Worm (Caenorhabditis elegans) whole organism, young adult: ENCODE results near the gene apd-3.

Experiments
- Y56A3A.18 ChIP-seq: fragments of 200-800 bp; sonication (Bioruptor generic); IDR thresholded peaks from 2 replicates; pipeline ENCODE4 v1.3.6; 2022; ENCODE audit warnings: missing genetic modification reagents, missing genetic modification characterization, missing compliant biosample characterization
- ceh-100 ChIP-seq: fragments of 200-800 bp; sonication (Bioruptor generic); IDR thresholded peaks from 2 replicates; pipeline ENCODE4 v1.3.6; 2022; ENCODE audit warnings: missing genetic modification reagents, missing genetic modification characterization, missing compliant biosample characterization
- madf-8 ChIP-seq: fragments of 200-800 bp; sonication (Bioruptor generic); conservative IDR thresholded peaks from 2 replicates; pipeline ENCODE4 v1.3.6; 2022; ENCODE audit warnings: missing genetic modification reagents, missing genetic modification characterization, missing compliant biosample characterization
- unc-130 ChIP-seq: sonication (generic microtip); optimal IDR thresholded peaks from 2 replicates; lab custom pipeline; 2016; ENCODE audit warnings: missing genetic modification reagents, missing genetic modification characterization, missing compliant biosample characterization

DNA sequence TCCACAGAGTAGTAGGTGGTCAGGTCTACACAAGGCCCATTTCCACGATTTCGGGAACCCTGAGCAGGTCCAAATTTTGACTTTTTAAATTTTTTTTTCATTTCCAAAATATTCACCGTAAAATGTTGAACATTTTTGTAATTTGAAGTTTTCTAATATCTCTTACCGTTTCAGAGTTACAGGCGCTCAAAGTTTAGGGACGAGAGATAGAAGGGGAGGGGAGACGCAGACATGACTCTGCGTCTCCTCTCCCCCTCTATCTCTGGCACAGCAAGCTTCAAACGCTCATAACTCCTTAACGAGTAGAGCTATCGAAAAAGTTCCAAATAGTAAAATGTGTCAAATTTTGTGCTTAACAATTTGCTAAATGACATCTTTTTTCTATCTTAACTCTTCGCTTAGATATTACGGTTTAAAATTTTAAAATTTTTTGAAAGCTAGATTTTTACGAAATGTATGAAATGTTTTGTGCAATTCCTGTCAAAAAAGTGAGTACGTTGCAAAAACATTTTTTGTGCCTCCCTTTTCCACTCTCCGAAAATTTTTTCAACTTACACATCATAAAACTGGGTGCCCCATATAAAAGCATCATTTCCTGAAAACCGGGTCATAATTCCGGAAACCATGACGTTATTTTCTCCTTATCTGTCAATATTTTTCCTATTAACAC lies 30.7 kb downstream of the apd-3 start, which contains the start of the genes Y49F6B.14 and clec-125:
- TF ChIP-seq madf-8 (GFP tag; lab: Robert Waterston, UW) = no peak
- TF ChIP-seq Y56A3A.18 (GFP tag; lab: Robert Waterston, UW) = no peak
- no peak for TF ChIP-seq ceh-100
- no peak for TF ChIP-seq unc-130 (GFP tag; lab: Kevin White, UChicago)
